Worm (Caenorhabditis elegans): ENCODE measurements around the gene Y53G8AM.4.

DNA sequence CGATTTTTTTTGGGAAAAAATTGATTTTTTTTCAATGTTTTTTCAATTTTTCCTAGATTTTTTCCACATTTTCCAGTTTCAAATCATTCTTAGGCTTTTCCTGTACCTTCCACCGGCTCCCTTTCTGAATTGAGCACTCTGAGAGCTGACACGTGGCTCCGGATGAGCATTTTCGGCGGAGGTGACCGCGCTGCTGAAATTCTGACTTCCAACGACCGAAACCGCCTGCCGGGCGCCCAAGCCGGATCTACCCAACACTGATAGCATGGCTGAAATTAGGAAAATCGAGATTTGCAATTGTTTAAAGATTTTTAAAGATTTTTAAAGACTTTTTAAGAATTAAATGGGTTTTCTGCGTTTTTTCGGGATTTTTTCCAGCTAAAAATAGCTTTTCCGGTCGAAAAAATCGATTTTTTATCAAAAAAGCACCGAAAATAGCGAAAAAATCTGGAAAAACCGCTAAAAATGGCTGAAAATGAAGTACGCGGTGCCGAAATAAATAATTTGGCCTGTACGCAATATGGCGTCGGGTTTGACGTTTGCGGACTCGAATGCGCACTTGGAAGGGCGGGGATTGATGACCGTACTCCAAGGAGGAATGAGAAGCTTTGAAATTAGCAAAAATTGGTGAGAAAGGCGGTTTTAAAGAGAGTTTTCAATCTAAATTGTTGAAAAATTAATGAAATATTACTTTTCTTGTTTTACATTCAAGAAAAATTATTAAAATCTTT, 7.0 kb downstream of the Y53G8AM.4 start, which contains the start of gene nduf-9:
- TF ChIP-seq lin-13 (GFP tag; optimal IDR thresholded peaks at IDR 0.05) (no peak), nhr-11 (tag; optimal IDR thresholded peaks at IDR 0.05) (no peak), ceh-88 (GFP tag; IDR thresholded peaks at IDR 0.05) (no peak), nhr-237 (tag; optimal IDR thresholded peaks at IDR 0.05) (no peak), lin-35 (GFP tag; optimal IDR thresholded peaks at IDR 0.05) (peak; percentile 59 to 72), ztf-11 (tag; optimal IDR thresholded peaks at IDR 0.05) (no peak), nhr-28 (tag; optimal IDR thresholded peaks at IDR 0.05) (no peak), unc-130 (tag; optimal IDR thresholded peaks at IDR 0.05) (peak; percentile 70), hlh-4 (tag; optimal IDR thresholded peaks at IDR 0.05) (no peak), tbx-2 (tag; optimal IDR thresholded peaks at IDR 0.05) (peak; percentile 43), nhr-90 (tag; optimal IDR thresholded peaks at IDR 0.05; ENCODE audit: poor library complexity) (no peak)
